Fruit fly (Drosophila melanogaster): ENCODE results near the gene noi.

Gene noi

dm6 chr3R:5565623-5566022 lies 25.6 kb downstream of the noi start (continued):
- TF ChIP-seq lov (optimal IDR thresholded peaks at IDR 0.05) = no peak
- peak; percentile 66; the same call in 1 of the 3 replicates for TF ChIP-seq lov (GFP tag; IDR thresholded peaks at IDR 0.05)
- TF ChIP-seq CG4404 (GFP tag; IDR thresholded peaks at IDR 0.05) = peak; percentile 52
- peak; percentile 61 for TF ChIP-seq CG18011 (GFP tag; optimal IDR thresholded peaks at IDR 0.05)
- peak; percentile 80 for TF ChIP-seq Mad (GFP tag; optimal IDR thresholded peaks at IDR 0.05)
- no peak for TF ChIP-seq lola (GFP tag; optimal IDR thresholded peaks at IDR 0.05)
- TF ChIP-seq gro (GFP tag; optimal IDR thresholded peaks at IDR 0.05) = peak; percentile 82
- peak; percentile 72 for TF ChIP-seq sim (GFP tag; IDR thresholded peaks at IDR 0.05)
- peak; percentile 66 for TF ChIP-seq CG9215 (GFP tag; IDR thresholded peaks at IDR 0.05)
- TF ChIP-seq CG16863 (GFP tag; optimal IDR thresholded peaks at IDR 0.05) = peak; percentile 75
- peak; percentile 75 for TF ChIP-seq CG3281 (GFP tag; optimal IDR thresholded peaks at IDR 0.05)
- peak; percentile 33 for TF ChIP-seq CG15601 (tag; optimal IDR thresholded peaks at IDR 0.05)
- no peak for TF ChIP-seq Dll (GFP tag; IDR thresholded peaks at IDR 0.05; ENCODE audit: partially characterized antibody)
- no peak for TF ChIP-seq ato (GFP tag; IDR thresholded peaks at IDR 0.05; ENCODE audit: partially characterized antibody)
- no peak for TF ChIP-seq pan (optimal IDR thresholded peaks at IDR 0.05)
- TF ChIP-seq pan (GFP tag; optimal IDR thresholded peaks at IDR 0.05 in 1 of 2, IDR thresholded peaks at IDR 0.05 in 1 of 2) = peak in 1 of 2 experiments; percentile 94
- no peak for TF ChIP-seq TFAM (GFP tag; optimal IDR thresholded peaks at IDR 0.05)
- TF ChIP-seq CG12391 (tag; optimal IDR thresholded peaks at IDR 0.05) = peak; percentile 82
- peak; percentile 83 for TF ChIP-seq ems (GFP tag; optimal IDR thresholded peaks at IDR 0.05)
- peak; percentile 66 for TF ChIP-seq Vsx1 (GFP tag; optimal IDR thresholded peaks at IDR 0.05)
- 0 out of 2 replicates have a peak, but pooled peaks have one; percentile 29 for TF ChIP-seq CG8765 (GFP tag; IDR thresholded peaks at IDR 0.05)
- TF ChIP-seq dm (GFP tag; optimal IDR thresholded peaks at IDR 0.05) = peak; percentile 39
- peak; percentile 11 for TF ChIP-seq CG12299 (tag; optimal IDR thresholded peaks at IDR 0.05)
- peak; percentile 89 for TF ChIP-seq CG14014 (GFP tag; IDR thresholded peaks at IDR 0.05)
- TF ChIP-seq eyg (GFP tag; optimal IDR thresholded peaks at IDR 0.05) = peak; percentile 77
- peak; percentile 76 for TF ChIP-seq org-1 (GFP tag; optimal IDR thresholded peaks at IDR 0.05)
- TF ChIP-seq MESR4 (GFP tag; optimal IDR thresholded peaks at IDR 0.05) = peak; percentile 4
- no peak for TF ChIP-seq tio (GFP tag; optimal IDR thresholded peaks at IDR 0.05)
- no peak for TF ChIP-seq hkb (optimal IDR thresholded peaks at IDR 0.05)
- peak; percentile 92 for TF ChIP-seq hkb (GFP tag; IDR thresholded peaks at IDR 0.05)
- no peak for TF ChIP-seq CG15696 (tag; optimal IDR thresholded peaks at IDR 0.05)
- peak; percentile 96 for TF ChIP-seq ci (GFP tag; IDR thresholded peaks at IDR 0.05)
- peak; percentile 79 for TF ChIP-seq Doc2 (GFP tag; IDR thresholded peaks at IDR 0.05)
- TF ChIP-seq Elba2 (GFP tag; optimal IDR thresholded peaks at IDR 0.05) = no peak
- TF ChIP-seq unpg (GFP tag; optimal IDR thresholded peaks at IDR 0.05) = peak; percentile 82
- TF ChIP-seq her (GFP tag; optimal IDR thresholded peaks at IDR 0.05) = peak; percentile 28
- TF ChIP-seq ham (GFP tag; IDR thresholded peaks at IDR 0.05) = no peak
- TF ChIP-seq CG1647 (GFP tag; optimal IDR thresholded peaks at IDR 0.05) = peak; percentile 35
- TF ChIP-seq bab2 (GFP tag; optimal IDR thresholded peaks at IDR 0.05) = peak; percentile 82
- TF ChIP-seq CG34422 (GFP tag; IDR thresholded peaks at IDR 0.05) = peak; percentile 90
- peak; percentile 67; the same call in 1 of the 2 replicates for TF ChIP-seq danr (GFP tag; IDR thresholded peaks at IDR 0.05)
- no peak for TF ChIP-seq abd-A (tag; optimal IDR thresholded peaks at IDR 0.05)
- TF ChIP-seq Rfx (GFP tag; IDR thresholded peaks at IDR 0.05) = peak; percentile 93
- TF ChIP-seq Scr (GFP tag; IDR thresholded peaks at IDR 0.05; ENCODE audit: partially characterized antibody) = no peak
- peak; percentile 57 for TF ChIP-seq odd (GFP tag; optimal IDR thresholded peaks at IDR 0.05)
- peak; percentile 80 for TF ChIP-seq CG4730 (GFP tag; IDR thresholded peaks at IDR 0.05)
- TF ChIP-seq cwo (GFP tag; optimal IDR thresholded peaks at IDR 0.05) = peak; percentile 81
- peak; percentile 69 for TF ChIP-seq oc (tag; optimal IDR thresholded peaks at IDR 0.05)
- peak; percentile 11 for TF ChIP-seq Usf (GFP tag; optimal IDR thresholded peaks at IDR 0.05)
- peak; percentile 28 for TF ChIP-seq CG3838 (GFP tag; optimal IDR thresholded peaks at IDR 0.05)
- TF ChIP-seq tll (GFP tag; optimal IDR thresholded peaks at IDR 0.05) = no peak

All from whole organism, embryonic.